Fruit fly (Drosophila melanogaster) whole organism, adult: ENCODE results near the gene Ssadh.

Experiments used
- CG12768 ChIP-seq: fragments of 200-800 bp; sonication (Bioruptor generic); optimal IDR thresholded peaks from 2 replicates; lab custom pipeline; 2017; ENCODE audit warnings: missing biosample characterization, missing genetic modification characterization, mild to moderate bottlenecking, moderate library complexity, missing genetic modification reagents
- CG1620 ChIP-seq: fragments of 200-800 bp; sonication (Bioruptor generic); optimal IDR thresholded peaks from 2 replicates; lab custom pipeline; 2016; ENCODE audit warnings: missing biosample characterization, missing genetic modification characterization
- Hr96 ChIP-seq: fragments of 200-800 bp; sonication (Bioruptor generic); optimal IDR thresholded peaks from 2 replicates; lab custom pipeline; 2016; ENCODE audit warnings: missing biosample characterization, missing genetic modification characterization
- bab1 ChIP-seq: fragments of 200-800 bp; sonication (Bioruptor generic); optimal IDR thresholded peaks from 3 replicates; lab custom pipeline; 2019; ENCODE audit warnings: missing biosample characterization, mild to moderate bottlenecking, missing genetic modification characterization, moderate library complexity
- pad ChIP-seq: fragments of 200-800 bp; sonication (Bioruptor generic); optimal IDR thresholded peaks from 3 replicates; lab custom pipeline; 2017; ENCODE audit warnings: missing biosample characterization, missing genetic modification characterization, mild to moderate bottlenecking, moderate library complexity, missing genetic modification reagents
- toe ChIP-seq: fragments of 200-800 bp; sonication (Bioruptor generic); optimal IDR thresholded peaks from 2 replicates; lab custom pipeline; 2016; ENCODE audit warnings: missing biosample characterization, missing genetic modification characterization

DNA sequence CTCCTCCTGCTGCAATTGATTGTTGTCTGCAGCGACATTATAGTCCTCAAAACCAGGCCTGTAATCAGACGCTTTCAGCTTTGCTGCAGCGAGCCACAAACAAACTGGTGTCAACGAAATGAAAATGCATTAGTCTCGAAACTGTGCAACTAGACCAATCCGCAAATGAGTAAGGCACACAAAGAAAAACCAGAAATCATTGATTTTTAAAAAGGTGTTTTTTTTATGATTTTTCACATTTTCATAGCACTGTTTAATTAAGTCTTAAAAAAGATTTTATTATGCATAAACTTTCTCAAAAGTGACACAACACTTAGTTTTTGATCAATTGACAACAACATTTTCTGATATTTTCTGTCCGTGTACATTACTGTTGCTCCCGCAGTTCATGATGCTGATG, 43.6 kb downstream of the Ssadh start, which contains the start of gene CG4582:
- TF ChIP-seq CG12768 (GFP tag; lab: Kevin White, UChicago) (no peak), Hr96 (no peak), pad (GFP tag; lab: Kevin White, UChicago) (no peak), bab1 (GFP tag; lab: Kevin White, UChicago) (no peak), toe (GFP tag; lab: Kevin White, UChicago) (no peak), CG1620 (GFP tag; lab: Kevin White, UChicago) (no peak)
